Fruit fly (Drosophila melanogaster): ENCODE measurements around the gene Glyp.

The Glyp gene

DNA sequence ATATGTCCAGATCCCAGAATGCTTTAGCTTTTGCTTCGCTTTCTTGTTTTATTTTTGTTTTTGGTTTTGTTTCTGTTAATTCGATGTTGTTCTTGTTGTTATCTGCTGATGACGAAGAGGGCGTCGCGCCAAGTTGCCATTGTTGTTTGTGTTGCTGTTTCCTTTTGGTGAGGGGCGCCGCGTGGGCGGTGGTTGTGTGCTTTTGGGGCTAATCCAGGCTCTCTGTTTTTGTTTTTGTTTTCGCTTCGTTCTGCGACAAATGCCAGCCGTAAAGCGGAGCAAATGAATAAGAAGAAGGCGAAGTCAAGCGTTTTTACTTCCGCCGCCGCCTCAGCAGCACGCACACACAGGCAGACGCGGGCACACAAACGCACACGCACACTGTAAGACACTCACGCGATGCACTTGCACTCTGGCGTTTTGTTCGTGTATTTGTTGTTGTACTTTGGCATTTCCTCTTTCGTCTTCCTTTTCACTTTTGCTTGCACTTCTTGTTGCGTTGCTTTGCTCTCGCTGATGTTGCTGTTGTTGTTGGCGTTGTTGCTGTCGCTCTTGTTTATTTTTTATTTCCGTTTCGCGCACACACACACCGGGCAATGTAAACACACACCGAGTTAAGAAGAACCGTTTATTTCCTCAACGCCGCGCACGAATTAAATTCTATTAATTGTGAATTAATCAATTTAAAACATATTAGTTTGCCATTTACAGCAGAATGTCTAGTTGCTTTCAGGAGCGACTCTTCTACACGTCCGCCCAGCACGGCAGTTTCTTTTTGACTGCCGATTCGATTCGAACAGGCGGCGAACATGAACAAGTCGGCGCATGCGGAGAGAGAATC, 47.6 kb downstream of the Glyp start, which contains the start of gene aop (continued):
- TF ChIP-seq gsb (GFP tag; IDR thresholded peaks at IDR 0.05) (no peak), crp (GFP tag; optimal IDR thresholded peaks at IDR 0.05) (no peak), CG13624 (GFP tag; optimal IDR thresholded peaks at IDR 0.05) (peak; percentile 15), ac (GFP tag; optimal IDR thresholded peaks at IDR 0.05) (peak; percentile 50), onecut (GFP tag; IDR thresholded peaks at IDR 0.05) (peak; percentile 35; the same call in 1 of the 2 replicates), NfI (GFP tag; optimal IDR thresholded peaks at IDR 0.05) (peak; percentile 28), tap (tag; optimal IDR thresholded peaks at IDR 0.05) (peak; percentile 19), maf-S (GFP tag; optimal IDR thresholded peaks at IDR 0.05) (no peak), sens (GFP tag) (peak; percentile 82), Sox100B (GFP tag; optimal IDR thresholded peaks at IDR 0.05) (no peak), CG8765 (GFP tag; IDR thresholded peaks at IDR 0.05) (no peak), Six4 (GFP tag; optimal IDR thresholded peaks at IDR 0.05) (no peak), sr (GFP tag; IDR thresholded peaks at IDR 0.05) (peak; percentile 73; the same call in 2 of the 3 replicates), disco-r (GFP tag; optimal IDR thresholded peaks at IDR 0.05) (no peak), Dbx (GFP tag; IDR thresholded peaks at IDR 0.05) (peak; percentile 48; the same call in 1 of the 3 replicates), mam (GFP tag; optimal IDR thresholded peaks at IDR 0.05) (no peak), NK7.1 (GFP tag; optimal IDR thresholded peaks at IDR 0.05) (no peak), CG12236 (GFP tag; optimal IDR thresholded peaks at IDR 0.05) (no peak), CG10267 (tag; optimal IDR thresholded peaks at IDR 0.05) (peak; percentile 18), pzg (GFP tag; optimal IDR thresholded peaks at IDR 0.05) (no peak), bsh (GFP tag; optimal IDR thresholded peaks at IDR 0.05) (no peak), Bteb2 (GFP tag; optimal IDR thresholded peaks at IDR 0.05) (peak; percentile 11), CG6683 (GFP tag; optimal IDR thresholded peaks at IDR 0.05) (no peak), mld (GFP tag; IDR thresholded peaks at IDR 0.05; ENCODE audit: partially characterized antibody) (no peak), HLH54F (GFP tag; optimal IDR thresholded peaks at IDR 0.05) (no peak), ash1 (GFP tag; optimal IDR thresholded peaks at IDR 0.05) (peak; percentile 71), CG11247 (GFP tag; IDR thresholded peaks at IDR 0.05) (no peak; the same call in 1 of the 2 replicates), Adf1 (GFP tag; IDR thresholded peaks at IDR 0.05) (no peak; the same call in 1 of the 2 replicates), z (GFP tag; IDR thresholded peaks at IDR 0.05) (no peak; the same call in 2 of the 3 replicates), MTF-1 (GFP tag; optimal IDR thresholded peaks at IDR 0.05; ENCODE audit: borderline replicate concordance) (peak; percentile 48), CG17912 (GFP tag; optimal IDR thresholded peaks at IDR 0.05) (peak; percentile 57), tna (GFP tag; IDR thresholded peaks at IDR 0.05; ENCODE audit: partially characterized antibody) (peak; percentile 30; the same call in 1 of the 2 replicates), CG7987 (GFP tag; optimal IDR thresholded peaks at IDR 0.05) (peak; percentile 34), CG10209 (GFP tag; optimal IDR thresholded peaks at IDR 0.05) (no peak), corto (GFP tag; optimal IDR thresholded peaks at IDR 0.05) (no peak), CG11398 (GFP tag; optimal IDR thresholded peaks at IDR 0.05) (no peak), CG13123 (GFP tag; optimal IDR thresholded peaks at IDR 0.05) (no peak), slp2 (GFP tag; optimal IDR thresholded peaks at IDR 0.05) (no peak), dmrt99B (tag; optimal IDR thresholded peaks at IDR 0.05) (peak; percentile 7), CG15514 (GFP tag; optimal IDR thresholded peaks at IDR 0.05) (peak; percentile 16), Hey (tag; optimal IDR thresholded peaks at IDR 0.05) (no peak), da (GFP tag; optimal IDR thresholded peaks at IDR 0.05) (no peak), tgo (GFP tag; IDR thresholded peaks at IDR 0.05) (0 out of 3 replicates have a peak, but pooled peaks have one; percentile 10), chm (GFP tag; IDR thresholded peaks at IDR 0.05) (peak; percentile 60), Ada2b (GFP tag; IDR thresholded peaks at IDR 0.05) (no peak), CG17612 (GFP tag; IDR thresholded peaks at IDR 0.05) (no peak), Meics (GFP tag; optimal IDR thresholded peaks at IDR 0.05) (no peak), dm (GFP tag; optimal IDR thresholded peaks at IDR 0.05) (no peak), bbx (GFP tag; IDR thresholded peaks at IDR 0.05; ENCODE audit: partially characterized antibody) (0 out of 2 replicates have a peak, but pooled peaks have one; percentile 17)
